Worm (Caenorhabditis elegans) whole organism, young adult: ENCODE data around the gene ppm-1.D.

Source experiments
- F23B12.7 ChIP-seq: sonication (generic microtip); optimal IDR thresholded peaks from 2 replicates; lab custom pipeline; 2017; ENCODE audit warnings: missing genetic modification characterization, mild to moderate bottlenecking, missing compliant biosample characterization, antibody characterized with exemption, moderate library complexity; ENCODE audit not compliant: insufficient read depth
- Y53G8AR.9 ChIP-seq: fragments of 200-800 bp; sonication (Bioruptor generic); conservative IDR thresholded peaks from 2 replicates; pipeline ENCODE4 v1.3.6; 2022; ENCODE audit warnings: missing genetic modification reagents, missing genetic modification characterization, missing compliant biosample characterization
- ZK185.1 ChIP-seq: sonication (generic microtip); optimal IDR thresholded peaks from 2 replicates; lab custom pipeline; 2016; ENCODE audit warnings: mild to moderate bottlenecking, missing genetic modification characterization, missing compliant biosample characterization; ENCODE audit not compliant: poor library complexity, severe bottlenecking
- hrde-1 ChIP-seq: sonication (generic microtip); optimal IDR thresholded peaks from 2 replicates; lab custom pipeline; 2016; ENCODE audit warnings: missing genetic modification characterization, mild to moderate bottlenecking, missing compliant biosample characterization, moderate library complexity, missing genotype, missing genetic modification reagents, borderline replicate concordance
- snpc-1.3 ChIP-seq: sonication (generic microtip); optimal IDR thresholded peaks from 2 replicates; lab custom pipeline; 2017; ENCODE audit warnings: missing genetic modification characterization, mild to moderate bottlenecking, missing compliant biosample characterization, antibody characterized with exemption, moderate library complexity, missing genotype, missing genetic modification reagents; ENCODE audit not compliant: insufficient read depth
- snpc-4 ChIP-seq, 5 experiments: fragments of 150-350 bp in 1 of 5; sonication (generic microtip) in 4 of 5; optimal IDR thresholded peaks; 2 replicates each; lab custom pipeline; 2014 to 2018; ENCODE audit warnings: missing genetic modification characterization in 5 of 5, missing biosample characterization in 3 of 5, antibody characterized with exemption in 2 of 5, mild to moderate bottlenecking in 2 of 5, missing compliant biosample characterization in 2 of 5, missing genotype in 2 of 5, moderate library complexity in 2 of 5, missing genetic modification reagents in 1 of 5
- somi-1 ChIP-seq: fragments of 200-800 bp; sonication (Bioruptor generic); optimal IDR thresholded peaks from 2 replicates; lab custom pipeline; 2018; ENCODE audit warnings: mild to moderate bottlenecking, missing genetic modification characterization, missing compliant biosample characterization
- tbp1 ChIP-seq: fragments of 200-800 bp; sonication (Bioruptor generic); optimal IDR thresholded peaks from 2 replicates; lab custom pipeline; 2018; ENCODE audit warnings: mild to moderate bottlenecking, missing genetic modification characterization, missing compliant biosample characterization
- unc-130 ChIP-seq: sonication (generic microtip); optimal IDR thresholded peaks from 2 replicates; lab custom pipeline; 2016; ENCODE audit warnings: missing genetic modification reagents, missing genetic modification characterization, missing compliant biosample characterization
- unc-62 ChIP-seq: fragments of 150-350 bp; optimal IDR thresholded peaks from 2 replicates; lab custom pipeline; 2014; ENCODE audit warnings: missing biosample characterization, missing genetic modification reagents, missing genetic modification characterization
- ztf-22 ChIP-seq: fragments of 200-800 bp; sonication (Bioruptor generic); optimal IDR thresholded peaks from 2 replicates; lab custom pipeline; 2018; ENCODE audit warnings: mild to moderate bottlenecking, missing genetic modification characterization, moderate library complexity, missing compliant biosample characterization

DNA sequence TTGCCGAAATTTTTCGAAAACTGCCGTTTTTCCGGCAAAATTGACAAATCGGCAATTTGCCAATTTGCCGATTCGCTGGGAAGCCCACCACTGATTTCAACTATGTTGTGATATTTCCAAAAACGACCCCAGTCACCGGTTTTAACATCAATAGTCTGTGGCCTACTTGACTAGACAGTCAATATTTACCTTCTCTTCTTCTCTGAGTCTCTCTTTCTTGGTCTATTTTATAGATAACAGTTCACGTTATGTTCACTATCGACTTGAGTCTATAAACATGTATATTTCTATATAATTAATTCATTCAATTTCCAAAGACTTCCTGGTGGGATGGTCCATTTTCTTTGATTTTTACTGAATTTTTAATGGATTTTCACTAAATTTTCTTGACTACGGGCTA, 36.6 kb upstream of the ppm-1.D start:
- TF ChIP-seq ZK185.1 (tag; lab: Kevin White, UChicago) = no peak
- no peak for TF ChIP-seq unc-130
- TF ChIP-seq snpc-4 (GFP tag; optimal IDR thresholded peaks at IDR 0.05; lab: Kevin White, UChicago) = no peak
- no peak for TF ChIP-seq snpc-4 (tag; optimal IDR thresholded peaks at IDR 0.05; lab: Kevin White, UChicago)
- TF ChIP-seq tbp1 (GFP tag; lab: Kevin White, UChicago) = no peak
- TF ChIP-seq F23B12.7 (tag; lab: Kevin White, UChicago) = no peak
- no peak for TF ChIP-seq ztf-22 (GFP tag; lab: Kevin White, UChicago)
- TF ChIP-seq unc-62 (GFP tag; lab: Kevin White, UChicago) = no peak
- TF ChIP-seq Y53G8AR.9 = no peak
- no peak for TF ChIP-seq snpc-1.3 (tag; lab: Kevin White, UChicago)
- TF ChIP-seq somi-1 (GFP tag; lab: Kevin White, UChicago) = no peak
- no peak for TF ChIP-seq hrde-1
